Fruit fly (Drosophila melanogaster) whole organism, adult: ENCODE measurements around the gene CG43448.

Experiments used
- CG11617 ChIP-seq: fragments of 200-800 bp; sonication (Bioruptor generic); optimal IDR thresholded peaks from 2 replicates; lab custom pipeline; 2017; ENCODE audit warnings: mild to moderate bottlenecking, missing biosample characterization, missing genetic modification reagents, missing genetic modification characterization
- CG12768 ChIP-seq: fragments of 200-800 bp; sonication (Bioruptor generic); optimal IDR thresholded peaks from 2 replicates; lab custom pipeline; 2017; ENCODE audit warnings: missing biosample characterization, missing genetic modification characterization, mild to moderate bottlenecking, moderate library complexity, missing genetic modification reagents
- CG14711 ChIP-seq: fragments of 200-800 bp; sonication (Bioruptor generic); optimal IDR thresholded peaks from 2 replicates; lab custom pipeline; 2018; ENCODE audit warnings: missing biosample characterization, mild to moderate bottlenecking, missing genetic modification characterization, moderate library complexity
- CG1620 ChIP-seq: fragments of 200-800 bp; sonication (Bioruptor generic); optimal IDR thresholded peaks from 2 replicates; lab custom pipeline; 2016; ENCODE audit warnings: missing biosample characterization, missing genetic modification characterization
- CG33017 ChIP-seq: fragments of 200-800 bp; sonication (Bioruptor generic); optimal IDR thresholded peaks from 2 replicates; lab custom pipeline; 2018; ENCODE audit warnings: missing biosample characterization, mild to moderate bottlenecking, missing genetic modification characterization, moderate library complexity
- CG5204 ChIP-seq: fragments of 200-800 bp; sonication (Bioruptor generic); optimal IDR thresholded peaks from 2 replicates; lab custom pipeline; 2016; ENCODE audit warnings: missing biosample characterization, missing genetic modification characterization
- CG7045 ChIP-seq: fragments of 200-800 bp; sonication (Bioruptor generic); optimal IDR thresholded peaks from 2 replicates; lab custom pipeline; 2017; ENCODE audit warnings: missing biosample characterization, mild to moderate bottlenecking, missing genetic modification characterization
- CG7101 ChIP-seq: fragments of 200-800 bp; sonication (Bioruptor generic); optimal IDR thresholded peaks from 2 replicates; lab custom pipeline; 2018; ENCODE audit warnings: missing biosample characterization, mild to moderate bottlenecking, missing genetic modification characterization, moderate library complexity
- Clk ChIP-seq: fragments of 200-800 bp; sonication (Bioruptor generic); optimal IDR thresholded peaks from 2 replicates; lab custom pipeline; 2017; ENCODE audit warnings: missing biosample characterization, missing genetic modification characterization
- Crg-1 ChIP-seq: fragments of 200-800 bp; sonication (Bioruptor generic); optimal IDR thresholded peaks from 2 replicates; lab custom pipeline; 2016; ENCODE audit warnings: missing biosample characterization, missing genetic modification characterization
- Hr96 ChIP-seq: fragments of 200-800 bp; sonication (Bioruptor generic); optimal IDR thresholded peaks from 2 replicates; lab custom pipeline; 2016; ENCODE audit warnings: missing biosample characterization, missing genetic modification characterization
- Mnt ChIP-seq: fragments of 200-800 bp; sonication (Bioruptor generic); optimal IDR thresholded peaks from 2 replicates; lab custom pipeline; 2016; ENCODE audit warnings: missing biosample characterization, mild to moderate bottlenecking, missing genetic modification characterization
- bab1 ChIP-seq: fragments of 200-800 bp; sonication (Bioruptor generic); optimal IDR thresholded peaks from 3 replicates; lab custom pipeline; 2019; ENCODE audit warnings: missing biosample characterization, mild to moderate bottlenecking, missing genetic modification characterization, moderate library complexity
- cic ChIP-seq: fragments of 200-800 bp; sonication (Bioruptor generic); optimal IDR thresholded peaks from 2 replicates; lab custom pipeline; 2017; ENCODE audit warnings: missing biosample characterization, mild to moderate bottlenecking, missing genetic modification characterization, moderate library complexity
- cnc ChIP-seq, 2 experiments: fragments of >200 bp; optimal IDR thresholded peaks; 2 replicates each; lab custom pipeline; 2017
- kay ChIP-seq: fragments of 200-800 bp; sonication (Bioruptor generic); peaks from one replicate; lab custom pipeline; 2016; ENCODE audit warnings: missing biosample characterization, missing genetic modification characterization, borderline replicate concordance
- ovo ChIP-seq: fragments of 200-800 bp; sonication (Bioruptor generic); optimal IDR thresholded peaks from 2 replicates; lab custom pipeline; 2016; ENCODE audit warnings: missing biosample characterization, missing genetic modification characterization
- pad ChIP-seq: fragments of 200-800 bp; sonication (Bioruptor generic); optimal IDR thresholded peaks from 3 replicates; lab custom pipeline; 2017; ENCODE audit warnings: missing biosample characterization, missing genetic modification characterization, mild to moderate bottlenecking, moderate library complexity, missing genetic modification reagents
- tj ChIP-seq: fragments of 200-800 bp; sonication (Bioruptor generic); optimal IDR thresholded peaks from 3 replicates; lab custom pipeline; 2017; ENCODE audit warnings: missing biosample characterization, mild to moderate bottlenecking, missing genetic modification characterization, moderate library complexity
- toe ChIP-seq: fragments of 200-800 bp; sonication (Bioruptor generic); optimal IDR thresholded peaks from 2 replicates; lab custom pipeline; 2016; ENCODE audit warnings: missing biosample characterization, missing genetic modification characterization

Gene CG43448

dm6 chr3R:30205946-30206345, 31.6 kb downstream of the CG43448 start:
- peak; percentile 67 for TF ChIP-seq bab1 (GFP tag; lab: Kevin White, UChicago)
- no peak for TF ChIP-seq Crg-1 (GFP tag; lab: Kevin White, UChicago)
- TF ChIP-seq Mnt (GFP tag; lab: Kevin White, UChicago) = peak; percentile 24

dm6 chr3R:30204004-30204603, 33.4 kb downstream of the CG43448 start:
- TF ChIP-seq pad = no peak
- TF ChIP-seq Hr96 (GFP tag; lab: Kevin White, UChicago) = no peak
- TF ChIP-seq tj (GFP tag; lab: Kevin White, UChicago) = no peak
- TF ChIP-seq CG1620 (GFP tag; lab: Kevin White, UChicago) = no peak
- TF ChIP-seq toe = no peak
- TF ChIP-seq CG5204 (GFP tag; lab: Kevin White, UChicago) = no peak
- no peak for TF ChIP-seq CG11617 (GFP tag; lab: Kevin White, UChicago)
- TF ChIP-seq Clk (GFP tag; lab: Kevin White, UChicago) = no peak

- TF ChIP-seq ovo (GFP tag; lab: Kevin White, UChicago) (peak; percentile 34), toe (peak; percentile 91), CG7101 (tag; lab: Kevin White, UChicago) (peak; percentile 85), Clk (GFP tag; lab: Kevin White, UChicago) (peak; percentile 84), CG7045 (peak; percentile 90), CG33017 (peak; percentile 82), bab1 (GFP tag; lab: Kevin White, UChicago) (peak; percentile 76), pad (peak; percentile 66), Hr96 (GFP tag; lab: Kevin White, UChicago) (peak; percentile 94), Mnt (GFP tag; lab: Kevin White, UChicago) (peak; percentile 71), CG1620 (GFP tag; lab: Kevin White, UChicago) (peak; percentile 50), CG14711 (tag; lab: Kevin White, UChicago) (peak; percentile 81), CG11617 (GFP tag; lab: Kevin White, UChicago) (peak; percentile 91), cnc (optimal IDR thresholded peaks at IDR 0.05; lab: Kevin White, UChicago) (no peak), Crg-1 (GFP tag; lab: Kevin White, UChicago) (peak; percentile 58), cic (peak; percentile 69), tj (GFP tag; lab: Kevin White, UChicago) (peak; percentile 57), kay (peak; percentile 45), CG12768 (GFP tag; lab: Kevin White, UChicago) (peak; percentile 89), CG5204 (GFP tag; lab: Kevin White, UChicago) (peak; percentile 87)
Measured at dm6 chr3R:30203104-30203986, 34.2 kb downstream of the CG43448 start.

dm6 chr3R:30202898-30203103, 34.7 kb downstream of the CG43448 start, which contains the start of gene CG9743:
TSS of gene CG9743 (minus strand) at chr3R:30202998.
- TF ChIP-seq cnc (optimal IDR thresholded peaks at IDR 0.05; lab: Kevin White, UChicago) (no peak), CG7101 (tag; lab: Kevin White, UChicago) (no peak), pad (no peak), CG5204 (GFP tag; lab: Kevin White, UChicago) (no peak), toe (no peak), cic (no peak), Clk (GFP tag; lab: Kevin White, UChicago) (no peak), CG11617 (GFP tag; lab: Kevin White, UChicago) (no peak), Hr96 (GFP tag; lab: Kevin White, UChicago) (no peak), Mnt (GFP tag; lab: Kevin White, UChicago) (no peak), CG14711 (tag; lab: Kevin White, UChicago) (no peak), kay (no peak), ovo (GFP tag; lab: Kevin White, UChicago) (no peak), tj (GFP tag; lab: Kevin White, UChicago) (no peak), CG7045 (no peak), CG33017 (no peak), CG12768 (GFP tag; lab: Kevin White, UChicago) (no peak), Crg-1 (GFP tag; lab: Kevin White, UChicago) (no peak), CG1620 (GFP tag; lab: Kevin White, UChicago) (no peak), bab1 (GFP tag; lab: Kevin White, UChicago) (no peak)

- TF ChIP-seq CG11617 (GFP tag; lab: Kevin White, UChicago) = no peak
- TF ChIP-seq Crg-1 (GFP tag; lab: Kevin White, UChicago) = no peak
- TF ChIP-seq cnc (optimal IDR thresholded peaks at IDR 0.05; lab: Kevin White, UChicago) = no peak
- no peak for TF ChIP-seq CG14711 (tag; lab: Kevin White, UChicago)
- no peak for TF ChIP-seq ovo (GFP tag; lab: Kevin White, UChicago)
- TF ChIP-seq CG7045 = no peak
- no peak for TF ChIP-seq CG33017
- peak; percentile 29 for TF ChIP-seq Mnt (GFP tag; lab: Kevin White, UChicago)
- no peak for TF ChIP-seq pad
- no peak for TF ChIP-seq bab1 (GFP tag; lab: Kevin White, UChicago)
- no peak for TF ChIP-seq kay
- peak; percentile 4 for TF ChIP-seq CG12768 (GFP tag; lab: Kevin White, UChicago)
- TF ChIP-seq tj (GFP tag; lab: Kevin White, UChicago) = peak; percentile 4
- TF ChIP-seq CG7101 (tag; lab: Kevin White, UChicago) = no peak
- TF ChIP-seq cic = peak; percentile 39
- TF ChIP-seq CG5204 (GFP tag; lab: Kevin White, UChicago) = no peak
- TF ChIP-seq Hr96 (GFP tag; lab: Kevin White, UChicago) = no peak
- no peak for TF ChIP-seq CG1620 (GFP tag; lab: Kevin White, UChicago)
Measured at dm6 chr3R:30201064-30201463, 36.5 kb downstream of the CG43448 start.
